Fruit fly (Drosophila melanogaster) whole organism, embryonic: ENCODE data around the gene Npc2g.

ENCODE experiments used
- Atf3 ChIP-seq: fragments of 200-800 bp; sonication (Bioruptor generic); optimal IDR thresholded peaks from 3 replicates; lab custom pipeline; 2016; ENCODE audit warnings: missing biosample characterization, missing genetic modification characterization
- Awh ChIP-seq: fragments of 200-800 bp; sonication (Bioruptor generic); IDR thresholded peaks from 2 replicates; pipeline ENCODE4, ENCODE4 v1.3.6; 2022; ENCODE audit warnings: missing biosample characterization, missing genetic modification characterization
- CG10654 ChIP-seq: fragments of 200-800 bp; sonication (Bioruptor generic); optimal IDR thresholded peaks from 2 replicates; lab custom pipeline; 2016; ENCODE audit warnings: missing biosample characterization, missing genetic modification characterization
- CG11695 ChIP-seq: fragments of 200-800 bp; sonication (Bioruptor generic); IDR thresholded peaks from 3 replicates; pipeline ENCODE4 v1.3.6; 2022; ENCODE audit warnings: missing biosample characterization, missing genetic modification characterization
- CG12659 ChIP-seq: fragments of 200-800 bp; sonication (Bioruptor generic); optimal IDR thresholded peaks from 3 replicates; lab custom pipeline; 2017; ENCODE audit warnings: mild to moderate bottlenecking, missing biosample characterization, missing genetic modification reagents, missing genetic modification characterization
- CG13424 ChIP-seq: fragments of 200-800 bp; sonication (Bioruptor generic); optimal IDR thresholded peaks from 2 replicates; lab custom pipeline; 2019; ENCODE audit warnings: missing biosample characterization, mild to moderate bottlenecking, missing genetic modification characterization, moderate library complexity
- CG13894 ChIP-seq: fragments of 200-800 bp; sonication (Bioruptor generic); optimal IDR thresholded peaks from 3 replicates; lab custom pipeline; 2018; ENCODE audit warnings: missing biosample characterization, mild to moderate bottlenecking, missing genetic modification characterization, moderate library complexity
- CG14710 ChIP-seq: fragments of 200-800 bp; sonication (Bioruptor generic); optimal IDR thresholded peaks from 3 replicates; lab custom pipeline; 2019; ENCODE audit warnings: missing biosample characterization, mild to moderate bottlenecking, missing genetic modification characterization, moderate library complexity
- CG15073 ChIP-seq: fragments of 200-800 bp; sonication (Bioruptor generic); optimal IDR thresholded peaks from 2 replicates; lab custom pipeline; 2016; ENCODE audit warnings: missing biosample characterization, missing genetic modification characterization
- CG16863 ChIP-seq: fragments of 200-800 bp; sonication (Bioruptor generic); optimal IDR thresholded peaks from 3 replicates; lab custom pipeline; 2016; ENCODE audit warnings: missing biosample characterization, missing genetic modification characterization
- CG17912 ChIP-seq: fragments of 200-800 bp; sonication (Bioruptor generic); optimal IDR thresholded peaks from 2 replicates; lab custom pipeline; 2018; ENCODE audit warnings: missing biosample characterization, mild to moderate bottlenecking, missing genetic modification characterization
- CG31224 ChIP-seq: fragments of 200-800 bp; sonication (Bioruptor generic); IDR thresholded peaks from 2 replicates; pipeline ENCODE4 v1.3.6; 2022; ENCODE audit warnings: missing biosample characterization, missing genetic modification characterization
- CG31365 ChIP-seq: fragments of 200-800 bp; sonication (Bioruptor generic); optimal IDR thresholded peaks from 2 replicates; lab custom pipeline; 2018; ENCODE audit warnings: missing biosample characterization, mild to moderate bottlenecking, missing genetic modification characterization
- CG3163 ChIP-seq: fragments of 200-800 bp; sonication (Bioruptor generic); optimal IDR thresholded peaks from 3 replicates; lab custom pipeline; 2016; ENCODE audit warnings: missing biosample characterization, missing genetic modification characterization
- CG4617 ChIP-seq: fragments of 200-800 bp; sonication (Bioruptor generic); optimal IDR thresholded peaks from 3 replicates; lab custom pipeline; 2016; ENCODE audit warnings: missing biosample characterization, missing genetic modification characterization, borderline replicate concordance
- CG4730 ChIP-seq: fragments of 200-800 bp; sonication (Bioruptor generic); IDR thresholded peaks from 2 replicates; pipeline ENCODE4 v1.3.6; 2022; ENCODE audit warnings: missing biosample characterization, missing genetic modification characterization
- CG5180 ChIP-seq: fragments of 200-800 bp; sonication (Bioruptor generic); optimal IDR thresholded peaks from 3 replicates; lab custom pipeline; 2017; ENCODE audit warnings: missing biosample characterization, missing genetic modification characterization, mild to moderate bottlenecking, moderate library complexity, missing genetic modification reagents
- CG6765 ChIP-seq: fragments of 200-800 bp; sonication (Bioruptor generic); optimal IDR thresholded peaks from 3 replicates; lab custom pipeline; 2017; ENCODE audit warnings: missing biosample characterization, mild to moderate bottlenecking, missing genetic modification characterization
- CG8765 ChIP-seq: fragments of 200-800 bp; sonication (Bioruptor generic); IDR thresholded peaks from 2 replicates; pipeline ENCODE4 v1.3.6; 2022; ENCODE audit warnings: missing biosample characterization, missing genetic modification characterization
- CG9727 ChIP-seq: fragments of 200-800 bp; sonication (Bioruptor generic); optimal IDR thresholded peaks from 3 replicates; lab custom pipeline; 2017; ENCODE audit warnings: missing biosample characterization, mild to moderate bottlenecking, missing genetic modification characterization
- Hand ChIP-seq: fragments of 200-800 bp; sonication (Bioruptor generic); optimal IDR thresholded peaks from 2 replicates; lab custom pipeline; 2017; ENCODE audit warnings: mild to moderate bottlenecking, missing biosample characterization, missing genetic modification reagents, missing genetic modification characterization
- Hr3 ChIP-seq: fragments of 200-800 bp; sonication (Bioruptor generic); optimal IDR thresholded peaks from 3 replicates; lab custom pipeline; 2016; ENCODE audit warnings: missing biosample characterization, missing genetic modification characterization
- Max ChIP-seq: fragments of 200-800 bp; sonication (Bioruptor generic); optimal IDR thresholded peaks from 2 replicates; lab custom pipeline; 2016; ENCODE audit warnings: missing biosample characterization, mild to moderate bottlenecking, missing genetic modification characterization
- NFAT ChIP-seq: fragments of 200-800 bp; sonication (Bioruptor generic); IDR thresholded peaks from 2 replicates; pipeline ENCODE4 v1.3.6; 2022; ENCODE audit warnings: missing biosample characterization, missing genetic modification characterization
- Oaz ChIP-seq: fragments of 200-800 bp; sonication (Bioruptor generic); IDR thresholded peaks from 2 replicates; pipeline ENCODE4 v1.3.6; 2022; ENCODE audit warnings: missing biosample characterization, missing genetic modification characterization
- Ssrp ChIP-seq: fragments of 200-800 bp; sonication (Bioruptor generic); optimal IDR thresholded peaks from 2 replicates; lab custom pipeline; 2018; ENCODE audit warnings: missing biosample characterization, mild to moderate bottlenecking, missing genetic modification characterization, moderate library complexity
- Stat92E ChIP-seq, 3 experiments: fragments of >200 bp in 2 of 3; fragments of 200-800 bp in 1 of 3; sonication (Bioruptor generic) in 1 of 3; optimal IDR thresholded peaks; 2 replicates each; lab custom pipeline; 2017 to 2019; ENCODE audit warnings: missing biosample characterization in 3 of 3, missing genetic modification characterization in 3 of 3, mild to moderate bottlenecking in 1 of 3, moderate library complexity in 1 of 3
- Tbp ChIP-seq: fragments of >200 bp; optimal IDR thresholded peaks from 2 replicates; lab custom pipeline; 2018; ENCODE audit warnings: missing biosample characterization, missing genetic modification characterization
- ato ChIP-seq: fragments of 200-800 bp; sonication (Bioruptor generic); IDR thresholded peaks from 2 replicates; pipeline ENCODE4 v1.3.6; 2022; ENCODE audit warnings: missing biosample characterization, missing genetic modification characterization; ENCODE audit not compliant: partially characterized antibody
- btn ChIP-seq: fragments of 200-800 bp; sonication (Bioruptor generic); optimal IDR thresholded peaks from 2 replicates; lab custom pipeline; 2016; ENCODE audit warnings: missing biosample characterization, missing genetic modification characterization
- corto ChIP-seq: fragments of 200-800 bp; sonication (Bioruptor generic); optimal IDR thresholded peaks from 2 replicates; lab custom pipeline; 2016; ENCODE audit warnings: missing biosample characterization, mild to moderate bottlenecking, missing genetic modification characterization, moderate library complexity
- dimm ChIP-seq: fragments of 200-800 bp; sonication (Bioruptor generic); IDR thresholded peaks from 2 replicates; pipeline ENCODE4 v1.3.6; 2022; ENCODE audit warnings: missing biosample characterization, missing genetic modification characterization
- dmrt99B ChIP-seq: fragments of 200-800 bp; sonication (Bioruptor generic); optimal IDR thresholded peaks from 2 replicates; lab custom pipeline; 2018; ENCODE audit warnings: missing biosample characterization, mild to moderate bottlenecking, missing genetic modification characterization, moderate library complexity
- eve ChIP-seq, 2 experiments: fragments of >200 bp; optimal IDR thresholded peaks; 2 replicates each; lab custom pipeline; 2017; ENCODE audit warnings: missing biosample characterization in 2 of 2, missing genetic modification characterization in 2 of 2
- gem ChIP-seq: fragments of 200-800 bp; sonication (Bioruptor generic); optimal IDR thresholded peaks from 2 replicates; lab custom pipeline; 2019; ENCODE audit warnings: missing biosample characterization, mild to moderate bottlenecking, missing genetic modification characterization, moderate library complexity
- kah ChIP-seq: fragments of 200-800 bp; sonication (Bioruptor generic); optimal IDR thresholded peaks from 2 replicates; lab custom pipeline; 2018; ENCODE audit warnings: missing biosample characterization, mild to moderate bottlenecking, missing genetic modification characterization
- knrl ChIP-seq: fragments of 200-800 bp; sonication (Bioruptor generic); IDR thresholded peaks from 3 replicates; pipeline ENCODE4 v1.3.6; 2022; ENCODE audit warnings: missing biosample characterization, missing genetic modification characterization; ENCODE audit not compliant: partially characterized antibody
- lbe ChIP-seq: fragments of 200-800 bp; sonication (Bioruptor generic); optimal IDR thresholded peaks from 2 replicates; lab custom pipeline; 2016; ENCODE audit warnings: missing biosample characterization, mild to moderate bottlenecking, missing genetic modification characterization
- nerfin-2 ChIP-seq: fragments of 200-800 bp; sonication (Bioruptor generic); IDR thresholded peaks from 2 replicates; pipeline ENCODE4 v1.3.6; 2022; ENCODE audit warnings: missing biosample characterization, missing genetic modification characterization; ENCODE audit not compliant: partially characterized antibody
- nmo ChIP-seq: fragments of 200-800 bp; sonication (Bioruptor generic); optimal IDR thresholded peaks from 2 replicates; lab custom pipeline; 2018; ENCODE audit warnings: missing biosample characterization, mild to moderate bottlenecking, missing genetic modification characterization, moderate library complexity
- oc ChIP-seq: fragments of 200-800 bp; sonication (Bioruptor generic); optimal IDR thresholded peaks from 2 replicates; lab custom pipeline; 2018; ENCODE audit warnings: missing biosample characterization, mild to moderate bottlenecking, missing genetic modification characterization, moderate library complexity
- otp ChIP-seq: fragments of 200-800 bp; sonication (Bioruptor generic); IDR thresholded peaks from 3 replicates; pipeline ENCODE4, ENCODE4 v1.3.6; 2022; ENCODE audit warnings: missing biosample characterization, missing genetic modification characterization
- repo ChIP-seq: fragments of 200-800 bp; sonication (Bioruptor generic); optimal IDR thresholded peaks from 2 replicates; lab custom pipeline; 2016; ENCODE audit warnings: missing biosample characterization, missing genetic modification characterization
- run ChIP-seq: fragments of 200-800 bp; sonication (Bioruptor generic); optimal IDR thresholded peaks from 3 replicates; lab custom pipeline; 2018; ENCODE audit warnings: missing biosample characterization, mild to moderate bottlenecking, missing genetic modification characterization
- seq ChIP-seq: fragments of 200-800 bp; sonication (Bioruptor generic); IDR thresholded peaks from 2 replicates; pipeline ENCODE4 v1.3.6; 2022; ENCODE audit warnings: missing biosample characterization, missing genetic modification characterization
- sisA ChIP-seq: fragments of 200-800 bp; sonication (Bioruptor generic); IDR thresholded peaks from 2 replicates; pipeline ENCODE4 v1.3.6; 2022; ENCODE audit warnings: missing biosample characterization, missing genetic modification characterization
- so ChIP-seq: fragments of 200-800 bp; sonication (Bioruptor generic); IDR thresholded peaks from 3 replicates; pipeline ENCODE4 v1.3.6; 2022; ENCODE audit warnings: missing biosample characterization, missing genetic modification characterization
- tio ChIP-seq: fragments of 200-800 bp; sonication (Bioruptor generic); optimal IDR thresholded peaks from 2 replicates; lab custom pipeline; 2017; ENCODE audit warnings: missing biosample characterization, missing genetic modification characterization, inconsistent platforms
- vvl ChIP-seq: fragments of 200-800 bp; sonication (Bioruptor generic); IDR thresholded peaks from 2 replicates; pipeline ENCODE4 v1.3.6; 2022; ENCODE audit warnings: missing biosample characterization, missing genetic modification characterization
- yki ChIP-seq: fragments of >200 bp; optimal IDR thresholded peaks from 3 replicates; lab custom pipeline; 2018
- zen ChIP-seq: fragments of 200-800 bp; sonication (Bioruptor generic); optimal IDR thresholded peaks from 3 replicates; lab custom pipeline; 2018; ENCODE audit warnings: missing biosample characterization, mild to moderate bottlenecking, missing genetic modification characterization, moderate library complexity

Gene Npc2g

DNA sequence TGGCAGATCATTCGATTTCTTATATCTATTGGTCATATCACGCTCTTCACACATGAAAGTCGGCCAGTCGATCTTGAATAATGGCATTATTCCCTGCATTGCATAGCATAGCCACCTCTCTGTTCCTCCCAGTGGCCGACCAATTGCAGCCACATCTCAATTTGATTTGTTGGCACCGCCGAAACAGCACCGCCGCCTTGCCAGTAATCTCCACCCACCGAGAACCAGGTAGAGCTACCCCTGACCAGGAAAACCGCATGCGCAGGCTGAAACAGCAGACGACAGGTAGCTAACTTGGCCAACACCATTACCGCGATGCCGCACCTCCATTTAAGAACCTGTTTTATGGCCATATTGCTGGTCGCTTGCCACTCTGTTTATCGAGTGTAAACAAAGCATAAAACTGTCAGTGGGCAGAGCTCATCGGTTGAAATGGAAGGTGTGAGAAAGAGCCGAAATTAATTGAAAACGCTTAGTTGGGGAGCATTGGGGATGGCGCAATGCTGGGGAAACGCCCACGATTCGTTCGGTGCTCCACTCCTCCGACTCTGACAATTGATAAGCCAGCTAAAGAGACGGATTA lies 21.9 kb upstream of the Npc2g start (continued):
- TF ChIP-seq seq (GFP tag; lab: Robert Waterston, UW): 0 out of 2 replicates have a peak, but pooled peaks have one; percentile 16
- TF ChIP-seq CG4730: no peak
- TF ChIP-seq CG6765: no peak
- no peak for TF ChIP-seq CG13894
- no peak for TF ChIP-seq ato (GFP tag; lab: Robert Waterston, UW)
- no peak for TF ChIP-seq knrl (GFP tag; lab: Robert Waterston, UW)
- TF ChIP-seq CG9727 (GFP tag; lab: Kevin White, UChicago): peak; percentile 53
- TF ChIP-seq CG8765 (GFP tag; lab: Robert Waterston, UW): no peak
- peak; percentile 5 for TF ChIP-seq gem (tag; lab: Kevin White, UChicago)
- TF ChIP-seq CG31224 (GFP tag; lab: Robert Waterston, UW): no peak
- TF ChIP-seq Stat92E (GFP tag; optimal IDR thresholded peaks at IDR 0.05; lab: Kevin White, UChicago): no peak
- peak; percentile 15 for TF ChIP-seq kah
- TF ChIP-seq dimm (GFP tag; lab: Robert Waterston, UW): no peak
- TF ChIP-seq sisA (GFP tag; lab: Robert Waterston, UW): no peak
- no peak for TF ChIP-seq lbe (GFP tag; lab: Kevin White, UChicago)
- no peak for TF ChIP-seq CG12659
- no peak for TF ChIP-seq repo (GFP tag; lab: Kevin White, UChicago)
- no peak for TF ChIP-seq CG3163
- TF ChIP-seq CG31365 (tag; lab: Kevin White, UChicago): no peak
- TF ChIP-seq CG17912 (GFP tag; lab: Kevin White, UChicago): no peak
- TF ChIP-seq CG13424: no peak
- no peak for TF ChIP-seq corto (GFP tag; lab: Kevin White, UChicago)
- TF ChIP-seq nmo (GFP tag; lab: Kevin White, UChicago): no peak
- TF ChIP-seq Hr3: no peak
- no peak for TF ChIP-seq Oaz (GFP tag; lab: Robert Waterston, UW)
- TF ChIP-seq Hand: no peak
- TF ChIP-seq nerfin-2 (GFP tag; lab: Robert Waterston, UW): no peak
- no peak for TF ChIP-seq Atf3 (GFP tag; lab: Kevin White, UChicago)
- TF ChIP-seq Max (GFP tag; lab: Kevin White, UChicago): no peak
- TF ChIP-seq Awh: 0 out of 2 replicates have a peak, but pooled peaks have one; percentile 27
- no peak for TF ChIP-seq CG15073 (GFP tag; lab: Kevin White, UChicago)
- peak; percentile 68 for TF ChIP-seq zen (tag; lab: Kevin White, UChicago)
- TF ChIP-seq Tbp (GFP tag; lab: Kevin White, UChicago): no peak
- 0 out of 2 replicates have a peak, but pooled peaks have one; percentile 21 for TF ChIP-seq vvl (GFP tag; lab: Robert Waterston, UW)
- no peak for TF ChIP-seq oc (tag; lab: Kevin White, UChicago)
- TF ChIP-seq otp (GFP tag; lab: Robert Waterston, UW): peak; percentile 56; the same call in 1 of the 3 replicates
- peak; percentile 4 for TF ChIP-seq run (tag; lab: Kevin White, UChicago)
- no peak for TF ChIP-seq eve (GFP tag; optimal IDR thresholded peaks at IDR 0.05; lab: Kevin White, UChicago)
- TF ChIP-seq dmrt99B (tag; lab: Kevin White, UChicago): no peak
- TF ChIP-seq CG4617 (GFP tag; lab: Kevin White, UChicago): no peak
- TF ChIP-seq CG10654 (GFP tag; lab: Kevin White, UChicago): peak; percentile 1
- TF ChIP-seq yki: no peak
- TF ChIP-seq tio (GFP tag; lab: Kevin White, UChicago): no peak
- TF ChIP-seq NFAT (GFP tag; lab: Robert Waterston, UW): no peak
- no peak for TF ChIP-seq Ssrp (tag; lab: Kevin White, UChicago)
- no peak for TF ChIP-seq CG11695
- no peak for TF ChIP-seq so (GFP tag; lab: Robert Waterston, UW)
- TF ChIP-seq CG16863 (GFP tag; lab: Kevin White, UChicago): no peak
- TF ChIP-seq CG5180: no peak
- TF ChIP-seq btn (GFP tag; lab: Kevin White, UChicago): no peak
- TF ChIP-seq CG14710 (tag; lab: Kevin White, UChicago): peak; percentile 15
